Worm (Caenorhabditis elegans): ENCODE results near the gene srt-73.

DNA sequence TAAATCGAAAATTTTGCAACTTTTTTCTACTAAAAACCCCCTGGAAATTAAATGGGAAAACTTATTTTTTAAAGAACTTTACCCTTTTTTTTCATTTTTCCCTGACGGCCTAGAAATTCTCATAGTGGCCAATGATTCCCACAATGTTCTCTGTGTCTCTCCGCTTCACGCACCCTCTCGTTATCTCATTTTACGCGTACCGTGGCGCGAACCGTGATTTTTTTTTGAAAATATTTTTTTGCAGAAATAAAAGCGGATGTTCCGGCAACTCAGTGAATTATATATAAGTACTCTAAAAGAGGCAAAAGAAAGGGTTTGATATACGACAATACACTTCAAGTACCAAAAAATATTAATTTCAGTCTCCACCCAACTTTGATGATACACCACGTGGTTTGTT, 32.7 kb upstream of the srt-73 start, which contains the start of gene C06A6.2:
- TF ChIP-seq skn-1 (tag; optimal IDR thresholded peaks at IDR 0.05) (no peak), lin-39 (tag; optimal IDR thresholded peaks at IDR 0.05) (no peak), nhr-11 (tag; optimal IDR thresholded peaks at IDR 0.05) (no peak), nhr-6 (tag; optimal IDR thresholded peaks at IDR 0.05) (no peak), blmp-1 (tag; optimal IDR thresholded peaks at IDR 0.05; ENCODE audit: insufficient read depth) (no peak), ceh-82 (tag; optimal IDR thresholded peaks at IDR 0.05) (no peak), egl-27 (tag; optimal IDR thresholded peaks at IDR 0.05) (no peak), elt-3 (tag; optimal IDR thresholded peaks at IDR 0.05) (no peak), nhr-237 (tag; optimal IDR thresholded peaks at IDR 0.05) (no peak), lin-13 (GFP tag; optimal IDR thresholded peaks at IDR 0.05) (no peak), nhr-77 (tag; optimal IDR thresholded peaks at IDR 0.05) (no peak), nhr-10 (tag; optimal IDR thresholded peaks at IDR 0.05) (no peak), mdl-1 (tag; optimal IDR thresholded peaks at IDR 0.05) (no peak), nhr-129 (tag; optimal IDR thresholded peaks at IDR 0.05) (no peak)

Measured in whole organism, L2 larva.